Fruit fly (Drosophila melanogaster): ENCODE results near the gene CG32576.

Gene CG32576

dm6 chrX:16320197-16320921 lies 32.0 kb upstream of the CG32576 start, which contains the start of gene Cyp1 (continued):
- no peak; the same call in 2 of the 3 replicates for TF ChIP-seq Mrtf (GFP tag; IDR thresholded peaks at IDR 0.05)
- peak; percentile 44; the same call in 1 of the 2 replicates for TF ChIP-seq sim (GFP tag; IDR thresholded peaks at IDR 0.05)
- peak; percentile 68; the same call in 2 of the 3 replicates for TF ChIP-seq HLH4C (GFP tag; IDR thresholded peaks at IDR 0.05; ENCODE audit: partially characterized antibody)
- peak; percentile 52; the same call in 2 of the 3 replicates for TF ChIP-seq tgo (GFP tag; IDR thresholded peaks at IDR 0.05)
- TF ChIP-seq CG6175 (GFP tag; IDR thresholded peaks at IDR 0.05): 0 out of 3 replicates have a peak, but pooled peaks have one; percentile 16
- TF ChIP-seq mirr (GFP tag; optimal IDR thresholded peaks at IDR 0.05): peak; percentile 25
- TF ChIP-seq nerfin-2 (GFP tag; IDR thresholded peaks at IDR 0.05; ENCODE audit: partially characterized antibody): peak; percentile 64; the same call in 1 of the 2 replicates
- TF ChIP-seq Dip2 (GFP tag; IDR thresholded peaks at IDR 0.05): no peak
- TF ChIP-seq ab (GFP tag; optimal IDR thresholded peaks at IDR 0.05): no peak
- peak; percentile 31 for TF ChIP-seq HLHmδ (GFP tag; optimal IDR thresholded peaks at IDR 0.05)
- peak; percentile 70; the same call in 2 of the 3 replicates for TF ChIP-seq zfh1 (GFP tag; IDR thresholded peaks at IDR 0.05)
- no peak for TF ChIP-seq C15 (GFP tag; IDR thresholded peaks at IDR 0.05)
- TF ChIP-seq CG2712 (tag; optimal IDR thresholded peaks at IDR 0.05): peak; percentile 51
- TF ChIP-seq CG17829 (tag; optimal IDR thresholded peaks at IDR 0.05): peak; percentile 11
- TF ChIP-seq CG31365 (tag; optimal IDR thresholded peaks at IDR 0.05): no peak
- TF ChIP-seq CG7963 (GFP tag; IDR thresholded peaks at IDR 0.05; ENCODE audit: partially characterized antibody): peak; percentile 72; the same call in 2 of the 3 replicates
- TF ChIP-seq CG1529 (GFP tag; optimal IDR thresholded peaks at IDR 0.05): no peak
- peak; percentile 43; the same call in 1 of the 3 replicates for TF ChIP-seq CG14050 (GFP tag; IDR thresholded peaks at IDR 0.05)
- TF ChIP-seq esg (GFP tag; conservative IDR thresholded peaks at IDR 0.05): no peak; the same call in 1 of the 2 replicates
- TF ChIP-seq CG15011 (GFP tag; optimal IDR thresholded peaks at IDR 0.05): no peak
- TF ChIP-seq corto (GFP tag; optimal IDR thresholded peaks at IDR 0.05): no peak
- TF ChIP-seq ci (GFP tag; IDR thresholded peaks at IDR 0.05): peak; percentile 77
- TF ChIP-seq fd96Cb (tag; optimal IDR thresholded peaks at IDR 0.05): peak; percentile 35
- TF ChIP-seq Optix (GFP tag; IDR thresholded peaks at IDR 0.05): peak; percentile 25; the same call in 1 of the 3 replicates
- TF ChIP-seq CG17802 (tag; optimal IDR thresholded peaks at IDR 0.05): peak; percentile 27
- TF ChIP-seq CG4404 (GFP tag; IDR thresholded peaks at IDR 0.05): 0 out of 2 replicates have a peak, but pooled peaks have one; percentile 23
- TF ChIP-seq peb (GFP tag; IDR thresholded peaks at IDR 0.05): no peak; the same call in 1 of the 2 replicates
- peak; percentile 98 for TF ChIP-seq pfk (GFP tag; optimal IDR thresholded peaks at IDR 0.05)
- TF ChIP-seq nom (GFP tag; optimal IDR thresholded peaks at IDR 0.05): peak; percentile 66
- TF ChIP-seq CG5953 (GFP tag; IDR thresholded peaks at IDR 0.05): peak; percentile 46
- TF ChIP-seq mam (GFP tag; optimal IDR thresholded peaks at IDR 0.05): peak; percentile 18
- TF ChIP-seq Antp (GFP tag; optimal IDR thresholded peaks at IDR 0.05): peak; percentile 12
- no peak for TF ChIP-seq CG13624 (GFP tag; optimal IDR thresholded peaks at IDR 0.05)
- TF ChIP-seq CG18476 (GFP tag; optimal IDR thresholded peaks at IDR 0.05): peak; percentile 44
- TF ChIP-seq CG8089 (GFP tag; optimal IDR thresholded peaks at IDR 0.05): no peak
- peak; percentile 30; the same call in 1 of the 2 replicates for TF ChIP-seq CG31224 (GFP tag; IDR thresholded peaks at IDR 0.05)
- peak; percentile 73; the same call in 1 of the 2 replicates for TF ChIP-seq NFAT (GFP tag; IDR thresholded peaks at IDR 0.05)
- TF ChIP-seq CG34422 (GFP tag; IDR thresholded peaks at IDR 0.05): peak; percentile 58; the same call in 1 of the 3 replicates
- no peak for TF ChIP-seq CrebB (tag; optimal IDR thresholded peaks at IDR 0.05)
- TF ChIP-seq cad (GFP tag; optimal IDR thresholded peaks at IDR 0.05): no peak
- peak; percentile 81 for TF ChIP-seq chm (GFP tag; IDR thresholded peaks at IDR 0.05)
- peak; percentile 69 for TF ChIP-seq vnd (GFP tag; IDR thresholded peaks at IDR 0.05; ENCODE audit: partially characterized antibody)
- TF ChIP-seq Camta (GFP tag; optimal IDR thresholded peaks at IDR 0.05): no peak
- peak; percentile 94 for TF ChIP-seq CG30020 (tag; optimal IDR thresholded peaks at IDR 0.05)
- TF ChIP-seq CG8359 (GFP tag; optimal IDR thresholded peaks at IDR 0.05; ENCODE audit: borderline replicate concordance): no peak
- TF ChIP-seq CG31441 (GFP tag; IDR thresholded peaks at IDR 0.05): peak; percentile 99
- peak; percentile 66 for TF ChIP-seq hbn (GFP tag; IDR thresholded peaks at IDR 0.05; ENCODE audit: partially characterized antibody)
- no peak for TF ChIP-seq CG6854 (GFP tag; optimal IDR thresholded peaks at IDR 0.05)
- peak; percentile 47 for TF ChIP-seq CG9727 (GFP tag; optimal IDR thresholded peaks at IDR 0.05)
